Fruit fly (Drosophila melanogaster): Measurements from ENCODE around the gene CG9396.

CG9396 gene

DNA sequence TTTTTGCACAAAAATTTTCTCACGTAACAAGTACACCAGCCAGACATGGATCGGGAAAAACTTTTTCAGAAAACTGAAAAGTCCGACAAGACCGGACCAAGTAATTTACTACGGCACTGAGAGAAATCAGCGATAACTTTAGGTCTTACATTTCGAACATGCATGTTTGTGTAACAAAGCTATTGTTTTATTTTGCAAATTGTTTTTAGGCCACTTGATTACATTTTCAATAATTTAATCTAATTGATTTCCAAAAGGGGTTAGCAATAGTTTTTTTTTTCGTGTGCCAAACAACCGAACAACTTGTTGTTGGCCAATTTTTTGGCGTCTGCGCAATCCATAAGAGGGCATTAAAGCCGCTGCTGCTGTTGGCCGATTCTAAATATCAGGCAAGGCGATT lies 41.7 kb upstream of the CG9396 start (continued):
- no peak for TF ChIP-seq chinmo (GFP tag; IDR thresholded peaks at IDR 0.05; ENCODE audit: partially characterized antibody)
- no peak for TF ChIP-seq Bgb (GFP tag; IDR thresholded peaks at IDR 0.05; ENCODE audit: partially characterized antibody)
- no peak for TF ChIP-seq CG4617 (GFP tag; optimal IDR thresholded peaks at IDR 0.05; ENCODE audit: borderline replicate concordance)
- TF ChIP-seq fru (optimal IDR thresholded peaks at IDR 0.05) = no peak
- peak; percentile 31; the same call in 1 of the 2 replicates for TF ChIP-seq H2.0 (GFP tag; IDR thresholded peaks at IDR 0.05)
- TF ChIP-seq CG31388 (GFP tag; optimal IDR thresholded peaks at IDR 0.05) = peak; percentile 13
- TF ChIP-seq Med (GFP tag) = peak; percentile 96
- TF ChIP-seq Neu2 (GFP tag; optimal IDR thresholded peaks at IDR 0.05; ENCODE audit: borderline replicate concordance) = no peak
- TF ChIP-seq maf-S (GFP tag; optimal IDR thresholded peaks at IDR 0.05) = peak; percentile 33
- TF ChIP-seq CG1024 (GFP tag; IDR thresholded peaks at IDR 0.05) = peak; percentile 65
- peak; percentile 48; the same call in 3 of the 4 replicates for TF ChIP-seq Gug (GFP tag; IDR thresholded peaks at IDR 0.05)
- TF ChIP-seq unc-4 (GFP tag; IDR thresholded peaks at IDR 0.05; ENCODE audit: partially characterized antibody) = no peak
- no peak for TF ChIP-seq Dip2 (GFP tag; IDR thresholded peaks at IDR 0.05)
- peak; percentile 72 for TF ChIP-seq CG30403 (GFP tag; optimal IDR thresholded peaks at IDR 0.05)
- no peak for TF ChIP-seq CG15601 (tag; optimal IDR thresholded peaks at IDR 0.05)
- no peak for TF ChIP-seq CG34224 (GFP tag; IDR thresholded peaks at IDR 0.05; ENCODE audit: partially characterized antibody)
- TF ChIP-seq CG18599 (GFP tag; optimal IDR thresholded peaks at IDR 0.05) = peak; percentile 81
- TF ChIP-seq ems (GFP tag; optimal IDR thresholded peaks at IDR 0.05) = peak; percentile 69
- no peak for TF ChIP-seq CG2199 (GFP tag; IDR thresholded peaks at IDR 0.05)
- no peak; the same call in 1 of the 2 replicates for TF ChIP-seq Adf1 (GFP tag; IDR thresholded peaks at IDR 0.05)
- TF ChIP-seq sima (GFP tag; optimal IDR thresholded peaks at IDR 0.05) = no peak
- peak; percentile 18 for TF ChIP-seq HmgZ (tag; optimal IDR thresholded peaks at IDR 0.05)
- TF ChIP-seq Trl (optimal IDR thresholded peaks at IDR 0.05) = no peak
- peak; percentile 61 for TF ChIP-seq Trl (GFP tag; optimal IDR thresholded peaks at IDR 0.05)
- peak; percentile 39 for TF ChIP-seq CG4854 (GFP tag; optimal IDR thresholded peaks at IDR 0.05)
- peak; percentile 55 for TF ChIP-seq CG9727 (GFP tag; optimal IDR thresholded peaks at IDR 0.05)
- no peak for TF ChIP-seq nom (GFP tag; optimal IDR thresholded peaks at IDR 0.05)
- no peak for TF ChIP-seq ham (GFP tag; IDR thresholded peaks at IDR 0.05)
- no peak for TF ChIP-seq CG16815 (GFP tag; optimal IDR thresholded peaks at IDR 0.05)
- TF ChIP-seq ssp (GFP tag; IDR thresholded peaks at IDR 0.05) = peak; percentile 54
- no peak for TF ChIP-seq CG17186 (GFP tag; optimal IDR thresholded peaks at IDR 0.05)
- TF ChIP-seq CG2678 (tag; optimal IDR thresholded peaks at IDR 0.05) = peak; percentile 69
- TF ChIP-seq eyg (GFP tag; optimal IDR thresholded peaks at IDR 0.05) = peak; percentile 43
- no peak for TF ChIP-seq Opbp (GFP tag; IDR thresholded peaks at IDR 0.05; ENCODE audit: partially characterized antibody)
- TF ChIP-seq Doc2 (GFP tag; IDR thresholded peaks at IDR 0.05) = no peak; the same call in 1 of the 2 replicates
- TF ChIP-seq insv (GFP tag; optimal IDR thresholded peaks at IDR 0.05) = no peak
- TF ChIP-seq Asciz (GFP tag; optimal IDR thresholded peaks at IDR 0.05) = peak; percentile 52
- peak; percentile 71 for TF ChIP-seq PHDP (tag; optimal IDR thresholded peaks at IDR 0.05)
- TF ChIP-seq Xbp1 (GFP tag; optimal IDR thresholded peaks at IDR 0.05) = peak; percentile 70
- TF ChIP-seq CG10366 (GFP tag; IDR thresholded peaks at IDR 0.05) = peak; percentile 59; the same call in 1 of the 2 replicates
- TF ChIP-seq sens (GFP tag) = peak; percentile 95
- TF ChIP-seq CG32772 (GFP tag; IDR thresholded peaks at IDR 0.05) = no peak; the same call in 1 of the 2 replicates
- no peak for TF ChIP-seq cas (GFP tag; IDR thresholded peaks at IDR 0.05)
- peak; percentile 22 for TF ChIP-seq pb (GFP tag; optimal IDR thresholded peaks at IDR 0.05)
- TF ChIP-seq ranshi (GFP tag; IDR thresholded peaks at IDR 0.05) = peak; percentile 68; the same call in 1 of the 2 replicates
- peak; percentile 37 for TF ChIP-seq CG13894 (tag; optimal IDR thresholded peaks at IDR 0.05)
- no peak for TF ChIP-seq ab (GFP tag; optimal IDR thresholded peaks at IDR 0.05)
- TF ChIP-seq CG4282 (GFP tag; optimal IDR thresholded peaks at IDR 0.05) = no peak
- no peak for TF ChIP-seq Lpt (GFP tag; optimal IDR thresholded peaks at IDR 0.05)
- TF ChIP-seq bcd (GFP tag; optimal IDR thresholded peaks at IDR 0.05) = peak; percentile 55
- TF ChIP-seq CG18011 (GFP tag; optimal IDR thresholded peaks at IDR 0.05) = no peak
- TF ChIP-seq otp (GFP tag; IDR thresholded peaks at IDR 0.05) = peak; percentile 64; the same call in 2 of the 3 replicates

All from whole organism, embryonic.